Worm (Caenorhabditis elegans): ENCODE results near the gene srxa-2.

srxa-2 gene

ce11 chrIV:9441391-9441790 is 18.2 kb downstream of the srxa-2 start:
- TF ChIP-seq pes-1 (GFP tag; IDR thresholded peaks at IDR 0.05): no peak

ce11 chrIV:9442106-9442532 is 18.9 kb downstream of the srxa-2 start:
- TF ChIP-seq hmg-4 (GFP tag; optimal IDR thresholded peaks at IDR 0.05) (no peak), tbx-11 (GFP tag; IDR thresholded peaks at IDR 0.05) (no peak), B0310.2 (tag; optimal IDR thresholded peaks at IDR 0.05) (no peak), pes-1 (GFP tag; IDR thresholded peaks at IDR 0.05) (no peak), scrt-1 (GFP tag; IDR thresholded peaks at IDR 0.05) (no peak)

- no peak for TF ChIP-seq hmg-4 (GFP tag; optimal IDR thresholded peaks at IDR 0.05)
- TF ChIP-seq hnd-1 (tag; optimal IDR thresholded peaks at IDR 0.05): no peak
- TF ChIP-seq pes-1 (GFP tag; IDR thresholded peaks at IDR 0.05): no peak
Observed at ce11 chrIV:9443940-9444339, 20.7 kb downstream of the srxa-2 start, which contains the start of gene F38E11.9. Gene F38E11.9, minus strand, starts transcription at chrIV:9444040.

- TF ChIP-seq aly-1 (tag; optimal IDR thresholded peaks at IDR 0.05) (no peak), hmg-4 (GFP tag; optimal IDR thresholded peaks at IDR 0.05) (peak; percentile 57), ceh-13 (GFP tag; optimal IDR thresholded peaks at IDR 0.05) (no peak), scrt-1 (GFP tag; IDR thresholded peaks at IDR 0.05) (no peak), hmbx-1 (tag; optimal IDR thresholded peaks at IDR 0.05) (no peak), ama-1 (optimal IDR thresholded peaks at IDR 0.05) (peak; percentile 93), ets-7 (tag; optimal IDR thresholded peaks at IDR 0.05) (no peak), tbx-37 (GFP tag; conservative IDR thresholded peaks at IDR 0.05) (no peak), F13C5.2 (tag; optimal IDR thresholded peaks at IDR 0.05) (peak; percentile 85), tbx-11 (GFP tag; IDR thresholded peaks at IDR 0.05) (no peak), pes-1 (GFP tag; IDR thresholded peaks at IDR 0.05) (no peak), tra-4 (tag; optimal IDR thresholded peaks at IDR 0.05) (no peak), flt-1 (GFP tag; IDR thresholded peaks at IDR 0.05) (peak; percentile 69), hnd-1 (tag; optimal IDR thresholded peaks at IDR 0.05) (no peak), sea-1 (GFP tag; conservative IDR thresholded peaks at IDR 0.05) (0 out of 2 replicates have a peak, but pooled peaks have one; percentile 19), B0310.2 (tag; optimal IDR thresholded peaks at IDR 0.05) (peak; percentile 3), ceh-36 (tag; optimal IDR thresholded peaks at IDR 0.05) (no peak)
Observed at ce11 chrIV:9444417-9445026, 21.3 kb downstream of the srxa-2 start.

- TF ChIP-seq hnd-1 (tag; optimal IDR thresholded peaks at IDR 0.05): no peak
Observed at ce11 chrIV:9445407-9445806, 22.2 kb downstream of the srxa-2 start, which contains the start of gene hsp-12.3. Gene hsp-12.3, minus strand, starts transcription at chrIV:9445507.

- no peak for TF ChIP-seq hmg-4 (GFP tag; optimal IDR thresholded peaks at IDR 0.05)
Observed at ce11 chrIV:9447209-9447608, 24.0 kb downstream of the srxa-2 start, which contains the start of gene hsp-12.6. Gene hsp-12.6, minus strand, starts transcription at chrIV:9447228.

- TF ChIP-seq hmbx-1 (tag; optimal IDR thresholded peaks at IDR 0.05) (no peak), sea-1 (GFP tag; conservative IDR thresholded peaks at IDR 0.05) (no peak), tbx-37 (GFP tag; conservative IDR thresholded peaks at IDR 0.05) (no peak), ama-1 (optimal IDR thresholded peaks at IDR 0.05) (no peak)
Observed at ce11 chrIV:9450375-9450774, 27.2 kb downstream of the srxa-2 start, which contains the start of gene cpin-1. Gene cpin-1, plus strand, starts transcription at chrIV:9450675.

- TF ChIP-seq B0310.2 (tag; optimal IDR thresholded peaks at IDR 0.05) (no peak), tbx-37 (GFP tag; conservative IDR thresholded peaks at IDR 0.05) (no peak), ama-1 (optimal IDR thresholded peaks at IDR 0.05) (no peak)
Observed at ce11 chrIV:9451816-9452215, 28.6 kb downstream of the srxa-2 start.

- no peak for TF ChIP-seq ama-1 (optimal IDR thresholded peaks at IDR 0.05)
- no peak for TF ChIP-seq ceh-13 (GFP tag; optimal IDR thresholded peaks at IDR 0.05)
- TF ChIP-seq ets-7 (tag; optimal IDR thresholded peaks at IDR 0.05): no peak
- TF ChIP-seq tbx-11 (GFP tag; IDR thresholded peaks at IDR 0.05): no peak
- TF ChIP-seq B0310.2 (tag; optimal IDR thresholded peaks at IDR 0.05): no peak
Observed at ce11 chrIV:9457400-9457799, 34.2 kb downstream of the srxa-2 start, which contains the start of gene cutl-17. Gene cutl-17, minus strand, starts transcription at chrIV:9457500.

ce11 chrIV:9459224-9459781 is 36.1 kb downstream of the srxa-2 start, which contains the start of gene copb-2:
Gene copb-2, plus strand, starts transcription at chrIV:9459731.
- TF ChIP-seq hmbx-1 (tag; optimal IDR thresholded peaks at IDR 0.05) (no peak), sea-1 (GFP tag; conservative IDR thresholded peaks at IDR 0.05) (no peak), hnd-1 (tag; optimal IDR thresholded peaks at IDR 0.05) (no peak)
